Worm (Caenorhabditis elegans): ENCODE results near the gene C55A6.3.

Gene C55A6.3

DNA sequence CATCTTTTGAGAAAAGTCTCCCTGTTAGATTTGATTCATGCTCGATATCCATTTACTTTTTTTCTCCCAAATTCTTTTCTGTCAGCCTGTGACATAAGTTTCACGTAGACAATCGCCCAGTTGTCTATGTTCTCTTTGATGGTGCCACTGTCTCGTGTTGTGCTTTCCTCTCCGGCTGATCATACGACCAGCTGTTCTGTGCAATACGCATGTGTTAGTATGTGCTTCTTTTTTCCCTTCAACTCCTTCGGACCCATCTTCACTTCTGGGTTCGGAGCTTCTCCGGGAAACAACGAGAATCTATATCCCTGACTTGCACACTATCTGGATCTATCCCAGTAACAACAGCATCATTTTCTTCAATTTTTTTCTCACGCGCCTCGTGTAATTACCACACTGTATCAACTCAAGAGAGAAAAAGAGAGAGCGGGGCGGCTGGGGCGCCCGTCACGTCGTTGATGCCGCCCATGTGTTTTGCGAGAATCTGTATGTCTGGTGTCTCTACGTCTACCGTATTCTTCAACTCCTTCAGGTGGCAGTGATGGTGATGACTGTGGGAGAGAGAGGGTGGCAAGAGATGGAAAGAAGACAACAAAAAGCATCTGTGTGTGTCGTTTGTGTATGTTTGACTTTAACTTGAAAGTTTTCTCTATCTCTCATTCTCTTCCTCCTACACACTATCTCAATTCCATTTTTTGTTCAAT, 18.7 kb upstream of the C55A6.3 start (continued):
- TF ChIP-seq unc-130 (GFP tag; optimal IDR thresholded peaks at IDR 0.05), result no peak
- no peak for TF ChIP-seq fos-1 (tag; optimal IDR thresholded peaks at IDR 0.05)
- no peak for TF ChIP-seq ZK337.2 (GFP tag; IDR thresholded peaks at IDR 0.05)
- no peak for TF ChIP-seq lir-3 (tag; optimal IDR thresholded peaks at IDR 0.05)
- peak; percentile 61 for TF ChIP-seq jun-1 (tag; optimal IDR thresholded peaks at IDR 0.05)
- TF ChIP-seq gei-8 (GFP tag; optimal IDR thresholded peaks at IDR 0.05), result peak; percentile 73
- TF ChIP-seq T26A8.4 (GFP tag; IDR thresholded peaks at IDR 0.05), result 0 out of 2 replicates have a peak, but pooled peaks have one; percentile 40
- TF ChIP-seq nhr-77 (tag; optimal IDR thresholded peaks at IDR 0.05), result peak; percentile 40
- TF ChIP-seq php-3 (GFP tag; IDR thresholded peaks at IDR 0.05), result 0 out of 2 replicates have a peak, but pooled peaks have one; percentile 45
- no peak for TF ChIP-seq lim-7 (GFP tag; IDR thresholded peaks at IDR 0.05)
- no peak for TF ChIP-seq snpc-1.2 (GFP tag; IDR thresholded peaks at IDR 0.05)
- peak; percentile 92 for TF ChIP-seq dve-1 (tag; optimal IDR thresholded peaks at IDR 0.05; ENCODE audit: insufficient read depth)
- peak; percentile 81 for TF ChIP-seq mep-1 (tag; optimal IDR thresholded peaks at IDR 0.05)
- 0 out of 2 replicates have a peak, but pooled peaks have one; percentile 29 for TF ChIP-seq lin-29 (GFP tag; IDR thresholded peaks at IDR 0.05)
- peak; percentile 71 for TF ChIP-seq nhr-11 (tag; optimal IDR thresholded peaks at IDR 0.05)
- no peak for TF ChIP-seq zag-1 (tag; optimal IDR thresholded peaks at IDR 0.05)
- TF ChIP-seq ces-1 (GFP tag; optimal IDR thresholded peaks at IDR 0.05), result no peak
- TF ChIP-seq nhr-76 (tag; optimal IDR thresholded peaks at IDR 0.05), result no peak
- TF ChIP-seq nhr-48 (tag; optimal IDR thresholded peaks at IDR 0.05), result peak; percentile 89
- peak; percentile 62 for TF ChIP-seq nhr-10 (tag; optimal IDR thresholded peaks at IDR 0.05)
- TF ChIP-seq nhr-6 (tag; optimal IDR thresholded peaks at IDR 0.05), result peak; percentile 40
- TF ChIP-seq mdt-29 (GFP tag; IDR thresholded peaks at IDR 0.05), result 0 out of 2 replicates have a peak, but pooled peaks have one; percentile 31
- no peak for TF ChIP-seq nhr-42 (GFP tag; IDR thresholded peaks at IDR 0.05)
- peak; percentile 80 for TF ChIP-seq nhr-25 (tag; optimal IDR thresholded peaks at IDR 0.05; ENCODE audit: borderline replicate concordance, insufficient read depth)
- TF ChIP-seq zip-11 (GFP tag; IDR thresholded peaks at IDR 0.05), result no peak
- peak; percentile 43; the same call in 1 of the 2 replicates for TF ChIP-seq ctbp-1 (GFP tag; IDR thresholded peaks at IDR 0.05)
- TF ChIP-seq cey-2 (tag; optimal IDR thresholded peaks at IDR 0.05; ENCODE audit: borderline replicate concordance, insufficient read depth), result peak; percentile 4
- TF ChIP-seq ceh-62 (tag; optimal IDR thresholded peaks at IDR 0.05), result no peak
- TF ChIP-seq T20F7.1 (GFP tag; optimal IDR thresholded peaks at IDR 0.05), result peak; percentile 71
- peak; percentile 89 for TF ChIP-seq hlh-30 (tag; optimal IDR thresholded peaks at IDR 0.05; ENCODE audit: insufficient read depth)
- TF ChIP-seq mdl-1 (tag; optimal IDR thresholded peaks at IDR 0.05), result peak; percentile 78 to 96
- peak; percentile 49 for TF ChIP-seq rbr-2 (tag; optimal IDR thresholded peaks at IDR 0.05)
- peak; percentile 43; the same call in 1 of the 2 replicates for TF ChIP-seq zfp-3 (GFP tag; conservative IDR thresholded peaks at IDR 0.05)
- peak; percentile 59; the same call in 1 of the 2 replicates for TF ChIP-seq set-16 (GFP tag; IDR thresholded peaks at IDR 0.05)
- peak; percentile 92 for TF ChIP-seq dmd-6 (GFP tag; IDR thresholded peaks at IDR 0.05)
- TF ChIP-seq nhr-102 (tag; optimal IDR thresholded peaks at IDR 0.05), result peak; percentile 49
- peak; percentile 64 for TF ChIP-seq lin-1 (GFP tag; IDR thresholded peaks at IDR 0.05)
- TF ChIP-seq mxl-3 (GFP tag; optimal IDR thresholded peaks at IDR 0.05), result peak; percentile 98
- TF ChIP-seq hif-1 (tag; optimal IDR thresholded peaks at IDR 0.05), result peak in 1 of 2 experiments; percentile 71
- peak; percentile 94 for TF ChIP-seq nhr-28 (tag; optimal IDR thresholded peaks at IDR 0.05)
- TF ChIP-seq aha-1 (tag), result peak; percentile 88
- TF ChIP-seq ceh-44 (GFP tag; IDR thresholded peaks at IDR 0.05), result no peak
- TF ChIP-seq ama-1 (optimal IDR thresholded peaks at IDR 0.05), result no peak
